Fruit fly (Drosophila melanogaster) whole organism, prepupa: ENCODE results near the gene CG9839.

Experiments
- CG10631 ChIP-seq: fragments of 200-800 bp; sonication (Bioruptor generic); optimal IDR thresholded peaks from 2 replicates; lab custom pipeline; 2016; ENCODE audit warnings: missing biosample characterization, missing genetic modification characterization
- CG11294 ChIP-seq: fragments of 200-800 bp; sonication (Bioruptor generic); IDR thresholded peaks from 2 replicates; pipeline ENCODE4 v1.3.6; 2022; ENCODE audit warnings: missing biosample characterization, missing genetic modification characterization
- CG1621 ChIP-seq: fragments of 200-800 bp; sonication (Bioruptor generic); optimal IDR thresholded peaks from 3 replicates; lab custom pipeline; 2018; ENCODE audit warnings: missing biosample characterization, mild to moderate bottlenecking, missing genetic modification characterization
- CG16779 ChIP-seq: fragments of 200-800 bp; sonication (Bioruptor generic); optimal IDR thresholded peaks from 3 replicates; lab custom pipeline; 2017; ENCODE audit warnings: missing biosample characterization, mild to moderate bottlenecking, missing genetic modification characterization
- CG3032 ChIP-seq: fragments of 200-800 bp; optimal IDR thresholded peaks from 2 replicates; lab custom pipeline; 2019; ENCODE audit warnings: missing biosample characterization, mild to moderate bottlenecking, missing genetic modification characterization, moderate library complexity
- Gug ChIP-seq: fragments of 200-800 bp; sonication (Bioruptor generic); IDR thresholded peaks from 2 replicates; pipeline ENCODE4 v1.3.6; 2022; ENCODE audit warnings: missing biosample characterization, missing genetic modification characterization
- Hr39 ChIP-seq: fragments of 200-800 bp; sonication (Bioruptor generic); optimal IDR thresholded peaks from 2 replicates; lab custom pipeline; 2016; ENCODE audit warnings: missing biosample characterization, missing genetic modification characterization
- Lpt ChIP-seq: fragments of 200-800 bp; sonication (Bioruptor generic); optimal IDR thresholded peaks from 3 replicates; lab custom pipeline; 2016; ENCODE audit warnings: missing biosample characterization, missing genetic modification characterization
- OdsH ChIP-seq: fragments of 200-800 bp; sonication (Bioruptor generic); optimal IDR thresholded peaks from 3 replicates; lab custom pipeline; 2016; ENCODE audit warnings: missing biosample characterization, missing genetic modification characterization
- acj6 ChIP-seq: fragments of 200-800 bp; sonication (Bioruptor generic); optimal IDR thresholded peaks from 3 replicates; lab custom pipeline; 2016; ENCODE audit warnings: missing biosample characterization, missing genetic modification characterization
- cyc ChIP-seq: fragments of 200-800 bp; sonication (Bioruptor generic); optimal IDR thresholded peaks from 3 replicates; lab custom pipeline; 2016; ENCODE audit warnings: missing biosample characterization, missing genetic modification characterization
- fkh ChIP-seq: fragments of 200-800 bp; sonication (Bioruptor generic); optimal IDR thresholded peaks from 3 replicates; lab custom pipeline; 2017; ENCODE audit warnings: missing biosample characterization, mild to moderate bottlenecking, missing genetic modification characterization, moderate library complexity
- ss ChIP-seq, 2 experiments: fragments of 200-800 bp; sonication (Bioruptor generic); optimal IDR thresholded peaks; 2 replicates in 1 of 2; 3 replicates in 1 of 2; lab custom pipeline; 2017 to 2018; ENCODE audit warnings: mild to moderate bottlenecking in 2 of 2, missing biosample characterization in 2 of 2, missing genetic modification characterization in 2 of 2, moderate library complexity in 1 of 2

dm6 chr3R:8809712-8810111, 4.1 kb upstream of the CG9839 start:
- TF ChIP-seq Lpt (no peak), CG16779 (no peak), CG3032 (tag; lab: Kevin White, UChicago) (no peak), fkh (no peak), acj6 (GFP tag; lab: Kevin White, UChicago) (no peak), Hr39 (no peak), CG11294 (GFP tag; lab: Robert Waterston, UW) (no peak), CG10631 (GFP tag; lab: Kevin White, UChicago) (no peak), OdsH (GFP tag; lab: Kevin White, UChicago) (no peak), Gug (GFP tag; lab: Robert Waterston, UW) (no peak), ss (GFP tag; optimal IDR thresholded peaks at IDR 0.05; lab: Kevin White, UChicago) (no peak), cyc (no peak), CG1621 (tag; lab: Kevin White, UChicago) (no peak)
